Fruit fly (Drosophila melanogaster) whole organism, embryonic: Measurements from ENCODE around the gene CG31493.

Experiments used
- CG14050 ChIP-seq: fragments of 200-800 bp; sonication (Bioruptor generic); IDR thresholded peaks from 3 replicates; pipeline ENCODE4 v1.3.6; 2022; ENCODE audit warnings: missing biosample characterization, missing genetic modification characterization
- tin ChIP-seq: fragments of 200-800 bp; sonication (Bioruptor generic); optimal IDR thresholded peaks from 3 replicates; lab custom pipeline; 2016; ENCODE audit warnings: missing biosample characterization, missing genetic modification characterization

DNA sequence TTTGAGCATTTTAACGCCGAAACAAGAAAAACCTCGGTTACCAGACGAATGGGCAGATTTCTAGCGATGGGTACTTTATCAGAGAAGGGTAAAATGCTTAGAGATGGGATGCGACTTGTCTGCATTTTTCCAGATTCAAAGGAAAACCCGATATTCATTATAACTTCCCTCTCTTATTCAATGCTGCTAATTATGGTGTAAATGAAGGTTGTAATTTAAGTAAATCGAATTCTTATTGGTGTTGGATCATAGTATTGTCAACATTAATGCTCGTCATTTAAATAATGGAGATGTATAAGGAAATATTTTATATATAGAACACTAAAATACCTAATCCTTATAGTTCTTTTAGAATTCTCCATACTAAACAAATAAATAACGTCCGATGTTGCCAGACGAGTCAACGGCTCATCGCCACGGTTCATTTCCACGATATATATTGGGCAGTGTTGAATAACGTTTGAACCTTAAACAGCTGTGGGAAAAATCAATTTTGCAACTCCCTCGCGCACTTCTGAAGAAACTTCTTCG is 7.2 kb upstream of the CG31493 start, which contains the start of the genes Alh and CG10098:
- TF ChIP-seq tin (GFP tag; lab: Kevin White, UChicago) (peak; percentile 92), CG14050 (GFP tag; lab: Robert Waterston, UW) (peak; percentile 48; the same call in 2 of the 3 replicates)
